Worm (Caenorhabditis elegans) whole organism, early embryonic: Measurements from ENCODE around the gene gad-1.

Source experiments
- ama-1 ChIP-seq: fragments of 150-350 bp; optimal IDR thresholded peaks from 2 replicates; lab custom pipeline; 2014
- ceh-36 ChIP-seq: sonication (generic microtip); optimal IDR thresholded peaks from 2 replicates; lab custom pipeline; 2016; ENCODE audit warnings: missing genetic modification characterization, inconsistent platforms, missing compliant biosample characterization
- flt-1 ChIP-seq: fragments of 200-800 bp; sonication (Bioruptor generic); IDR thresholded peaks from 2 replicates; pipeline ENCODE4 v1.3.6; 2022; ENCODE audit warnings: missing genetic modification characterization, missing compliant biosample characterization
- hmg-4 ChIP-seq: fragments of 200-800 bp; sonication (Bioruptor generic); optimal IDR thresholded peaks from 2 replicates; lab custom pipeline; 2018; ENCODE audit warnings: mild to moderate bottlenecking, missing genetic modification characterization, missing compliant biosample characterization
- pes-1 ChIP-seq: fragments of 200-800 bp; sonication (Bioruptor generic); IDR thresholded peaks from 2 replicates; pipeline ENCODE4 v1.3.6; 2022; ENCODE audit warnings: missing genetic modification reagents, missing genetic modification characterization, missing compliant biosample characterization
- scrt-1 ChIP-seq: fragments of 200-800 bp; sonication (Bioruptor generic); IDR thresholded peaks from 2 replicates; pipeline ENCODE4 v1.3.6; 2022; ENCODE audit warnings: missing genetic modification characterization, missing compliant biosample characterization
- sea-1 ChIP-seq: fragments of 200-800 bp; sonication (Bioruptor generic); conservative IDR thresholded peaks from 2 replicates; pipeline ENCODE4 v1.3.6; 2022; ENCODE audit warnings: missing genetic modification characterization, missing compliant biosample characterization
- tbx-11 ChIP-seq: fragments of 200-800 bp; sonication (Bioruptor generic); IDR thresholded peaks from 2 replicates; pipeline ENCODE4 v1.3.6; 2022; ENCODE audit warnings: missing genetic modification characterization, missing compliant biosample characterization
- tbx-37 ChIP-seq: fragments of 200-800 bp; sonication (Bioruptor generic); conservative IDR thresholded peaks from 2 replicates; pipeline ENCODE4 v1.3.6; 2022; ENCODE audit warnings: missing genetic modification reagents, missing genetic modification characterization, missing compliant biosample characterization

- TF ChIP-seq flt-1 (no peak), ama-1 (no peak), tbx-11 (GFP tag; lab: Robert Waterston, UW) (no peak), sea-1 (GFP tag; lab: Robert Waterston, UW) (no peak), tbx-37 (GFP tag; lab: Robert Waterston, UW) (no peak), ceh-36 (no peak), scrt-1 (GFP tag; lab: Robert Waterston, UW) (no peak), hmg-4 (GFP tag; lab: Kevin White, UChicago) (no peak), pes-1 (no peak)
Measured at ce11 chrV:6426843-6427242, 6.5 kb downstream of the gad-1 start, which contains the start of gene atp-4.
